Worm (Caenorhabditis elegans) whole organism, L4 larva: Measurements from ENCODE around the gene R08E3.1.

Source experiments
- T26A8.4 ChIP-seq: fragments of 200-800 bp; sonication (Bioruptor generic); IDR thresholded peaks from 2 replicates; pipeline ENCODE4 v1.3.6; 2022; ENCODE audit warnings: missing genetic modification characterization, missing compliant biosample characterization
- Y5F2A.4 ChIP-seq: fragments of 200-800 bp; sonication (Bioruptor generic); optimal IDR thresholded peaks from 2 replicates; lab custom pipeline; 2018; ENCODE audit warnings: mild to moderate bottlenecking, missing genetic modification characterization, missing compliant biosample characterization
- Y75B8A.6 ChIP-seq: fragments of 200-800 bp; sonication (Bioruptor generic); IDR thresholded peaks from 2 replicates; pipeline ENCODE4 v1.3.6; 2022; ENCODE audit warnings: missing genetic modification reagents, missing genetic modification characterization, missing compliant biosample characterization
- ZK337.2 ChIP-seq: fragments of 200-800 bp; sonication (Bioruptor generic); IDR thresholded peaks from 2 replicates; pipeline ENCODE4 v1.3.6; 2022; ENCODE audit warnings: missing genetic modification reagents, missing genetic modification characterization, missing compliant biosample characterization
- ZK546.5 ChIP-seq, 2 experiments: sonication (generic microtip); optimal IDR thresholded peaks; 2 replicates each; lab custom pipeline; 2017; ENCODE audit warnings: missing biosample characterization in 2 of 2, missing genetic modification characterization in 2 of 2
- aha-1 ChIP-seq: fragments of 150-350 bp; peaks from one replicate; lab custom pipeline; 2014; ENCODE audit warnings: missing biosample characterization, missing genetic modification characterization
- ceh-28 ChIP-seq: fragments of 150-350 bp; optimal IDR thresholded peaks from 2 replicates; lab custom pipeline; 2014; ENCODE audit warnings: missing biosample characterization, missing genetic modification reagents, missing genetic modification characterization
- ceh-32 ChIP-seq: sonication (generic microtip); optimal IDR thresholded peaks from 2 replicates; lab custom pipeline; 2016; ENCODE audit warnings: mild to moderate bottlenecking, missing genetic modification characterization, missing compliant biosample characterization; ENCODE audit not compliant: poor library complexity
- ceh-82 ChIP-seq: sonication (generic microtip); optimal IDR thresholded peaks from 2 replicates; lab custom pipeline; 2017; ENCODE audit warnings: missing biosample characterization, missing genetic modification characterization
- daf-16 ChIP-seq, 3 experiments: sonication (generic microtip); optimal IDR thresholded peaks; 2 replicates each; lab custom pipeline; 2016 to 2017; ENCODE audit warnings: missing genetic modification characterization in 3 of 3, missing genetic modification reagents in 3 of 3, mild to moderate bottlenecking in 2 of 3, missing compliant biosample characterization in 2 of 3, missing biosample characterization in 1 of 3, moderate library complexity in 1 of 3
- daf-19 ChIP-seq: fragments of 200-800 bp; sonication (Bioruptor generic); conservative IDR thresholded peaks from 2 replicates; pipeline ENCODE4 v1.3.6; 2022; ENCODE audit warnings: missing genetic modification characterization, missing compliant biosample characterization
- dmd-6 ChIP-seq: fragments of 200-800 bp; sonication (Bioruptor generic); IDR thresholded peaks from 2 replicates; pipeline ENCODE4 v1.3.6; 2022; ENCODE audit warnings: missing genetic modification reagents, missing genetic modification characterization, missing compliant biosample characterization
- dpl-1 ChIP-seq: fragments of 150-350 bp; optimal IDR thresholded peaks from 2 replicates; lab custom pipeline; 2014; ENCODE audit warnings: missing biosample characterization, missing genetic modification reagents, missing genetic modification characterization
- egl-27 ChIP-seq: sonication (generic microtip); optimal IDR thresholded peaks from 3 replicates; lab custom pipeline; 2017; ENCODE audit warnings: missing biosample characterization, missing genetic modification reagents, missing genetic modification characterization
- fkh-10 ChIP-seq: fragments of 150-350 bp; optimal IDR thresholded peaks from 2 replicates; lab custom pipeline; 2014; ENCODE audit warnings: missing biosample characterization, missing genetic modification reagents, missing genetic modification characterization
- hlh-11 ChIP-seq: fragments of 200-800 bp; sonication (Bioruptor generic); optimal IDR thresholded peaks from 2 replicates; lab custom pipeline; 2018; ENCODE audit warnings: mild to moderate bottlenecking, missing genetic modification characterization, missing compliant biosample characterization
- hlh-30 ChIP-seq: sonication (generic microtip); optimal IDR thresholded peaks from 2 replicates; lab custom pipeline; 2017; ENCODE audit warnings: antibody characterized with exemption, mild to moderate bottlenecking, missing genetic modification characterization, missing compliant biosample characterization; ENCODE audit not compliant: insufficient read depth
- jun-1 ChIP-seq: fragments of 150-350 bp; optimal IDR thresholded peaks from 2 replicates; lab custom pipeline; 2014; ENCODE audit warnings: missing biosample characterization, missing genetic modification reagents, missing genetic modification characterization
- lin-13 ChIP-seq: fragments of 150-350 bp; optimal IDR thresholded peaks from 2 replicates; lab custom pipeline; 2014; ENCODE audit warnings: missing biosample characterization, missing genetic modification reagents, missing genetic modification characterization
- nhr-102 ChIP-seq: sonication (generic microtip); optimal IDR thresholded peaks from 2 replicates; lab custom pipeline; 2016; ENCODE audit warnings: mild to moderate bottlenecking, missing genetic modification characterization, moderate library complexity, missing compliant biosample characterization
- nhr-11 ChIP-seq: fragments of 150-350 bp; optimal IDR thresholded peaks from 2 replicates; lab custom pipeline; 2014; ENCODE audit warnings: missing biosample characterization, missing genetic modification characterization
- nhr-25 ChIP-seq: sonication (generic microtip); optimal IDR thresholded peaks from 2 replicates; lab custom pipeline; 2017; ENCODE audit warnings: missing genetic modification characterization, mild to moderate bottlenecking, missing compliant biosample characterization, antibody characterized with exemption, moderate library complexity, borderline replicate concordance; ENCODE audit not compliant: insufficient read depth
- nhr-28 ChIP-seq: fragments of 150-350 bp; optimal IDR thresholded peaks from 2 replicates; lab custom pipeline; 2014; ENCODE audit warnings: missing biosample characterization, missing genetic modification characterization
- nhr-42 ChIP-seq: fragments of 200-800 bp; sonication (Bioruptor generic); IDR thresholded peaks from 2 replicates; pipeline ENCODE4 v1.3.6; 2022; ENCODE audit warnings: missing genetic modification characterization, missing compliant biosample characterization
- nhr-77 ChIP-seq: fragments of 150-350 bp; optimal IDR thresholded peaks from 2 replicates; lab custom pipeline; 2014; ENCODE audit warnings: missing biosample characterization, missing genetic modification characterization
- pha-4 ChIP-seq, 2 experiments: fragments of 150-350 bp in 1 of 2; fragments of 200-800 bp in 1 of 2; sonication (Bioruptor generic) in 1 of 2; IDR thresholded peaks in 1 of 2; optimal IDR thresholded peaks in 1 of 2; 2 replicates each; pipeline versions ENCODE4 v1.3.6 to Lab custom; 2014 to 2022; ENCODE audit warnings: missing genetic modification characterization in 2 of 2, missing genetic modification reagents in 2 of 2, missing biosample characterization in 1 of 2, missing compliant biosample characterization in 1 of 2
- php-3 ChIP-seq: fragments of 200-800 bp; sonication (Bioruptor generic); IDR thresholded peaks from 2 replicates; pipeline ENCODE4 v1.3.6; 2022; ENCODE audit warnings: missing genetic modification reagents, missing genetic modification characterization, missing compliant biosample characterization
- pqm-1 ChIP-seq: sonication (generic microtip); optimal IDR thresholded peaks from 2 replicates; lab custom pipeline; 2017; ENCODE audit warnings: missing biosample characterization, missing genetic modification characterization
- sdz-12 ChIP-seq: fragments of 200-800 bp; sonication (Bioruptor generic); optimal IDR thresholded peaks from 2 replicates; lab custom pipeline; 2018; ENCODE audit warnings: mild to moderate bottlenecking, missing genetic modification characterization, missing compliant biosample characterization
- set-16 ChIP-seq: fragments of 200-800 bp; sonication (Bioruptor generic); IDR thresholded peaks from 2 replicates; pipeline ENCODE4 v1.3.6; 2022; ENCODE audit warnings: missing genetic modification reagents, missing genetic modification characterization, missing compliant biosample characterization
- spr-1 ChIP-seq: sonication (generic microtip); optimal IDR thresholded peaks from 2 replicates; lab custom pipeline; 2016; ENCODE audit warnings: mild to moderate bottlenecking, missing genetic modification characterization, missing compliant biosample characterization
- spr-3 ChIP-seq: fragments of 200-800 bp; sonication (Bioruptor generic); optimal IDR thresholded peaks from 2 replicates; lab custom pipeline; 2018; ENCODE audit warnings: mild to moderate bottlenecking, missing genetic modification characterization, missing compliant biosample characterization
- tra-1 ChIP-seq: fragments of 200-800 bp; sonication (Bioruptor generic); IDR thresholded peaks from 2 replicates; pipeline ENCODE4 v1.3.6; 2022; ENCODE audit warnings: missing genetic modification reagents, missing genetic modification characterization, missing compliant biosample characterization
- unc-62 ChIP-seq, 3 experiments: fragments of 150-350 bp in 1 of 3; sonication (generic microtip); optimal IDR thresholded peaks in 2 of 3; peaks in 1 of 3; 1 replicate in 1 of 3; 2 replicates in 2 of 3; lab custom pipeline; 2014 to 2017; ENCODE audit warnings: missing biosample characterization in 3 of 3, missing genetic modification characterization in 3 of 3, missing genetic modification reagents in 3 of 3, missing genotype in 1 of 3
- zfp-2 ChIP-seq: sonication (generic microtip); optimal IDR thresholded peaks from 2 replicates; lab custom pipeline; 2016; ENCODE audit warnings: mild to moderate bottlenecking, missing genetic modification characterization, missing compliant biosample characterization
- zip-11 ChIP-seq: fragments of 200-800 bp; sonication (Bioruptor generic); IDR thresholded peaks from 2 replicates; pipeline ENCODE4 v1.3.6; 2022; ENCODE audit warnings: missing genetic modification characterization, missing compliant biosample characterization
- zip-2 ChIP-seq: fragments of 150-350 bp; optimal IDR thresholded peaks from 2 replicates; lab custom pipeline; 2014; ENCODE audit warnings: missing biosample characterization, missing genetic modification characterization

R08E3.1 gene

DNA sequence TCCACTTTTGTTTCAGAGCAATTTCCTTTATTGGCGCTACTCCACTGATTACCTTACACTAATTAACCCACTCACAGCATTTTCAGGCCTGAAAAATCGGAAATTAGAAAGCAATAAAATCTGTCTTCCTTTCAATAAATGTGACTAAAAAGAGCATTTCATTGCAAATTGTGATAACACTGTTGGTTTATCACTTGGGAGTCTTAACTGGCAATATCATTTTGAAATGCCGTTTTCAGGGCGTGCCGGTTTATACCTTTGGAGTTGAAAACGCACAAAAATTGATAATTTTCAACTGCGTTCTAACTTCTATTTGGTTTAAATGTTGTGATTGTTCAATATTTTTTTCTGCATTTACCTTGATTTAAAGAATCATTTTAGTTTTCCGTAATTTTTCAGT lies at the start of gene R08E3.1:
Gene R08E3.1, plus strand, starts transcription at position 386 of the 400 bp plus-strand sequence.
- TF ChIP-seq nhr-77 (tag; lab: Kevin White, UChicago), result peak; percentile 7
- TF ChIP-seq nhr-28 (tag; lab: Kevin White, UChicago), result peak; percentile 84
- TF ChIP-seq pqm-1, result peak; percentile 93
- TF ChIP-seq pha-4 (GFP tag; IDR thresholded peaks at IDR 0.05; lab: Robert Waterston, UW), result no peak
- no peak for TF ChIP-seq pha-4 (tag; optimal IDR thresholded peaks at IDR 0.05; lab: Kevin White, UChicago)
- TF ChIP-seq daf-16 (GFP tag; optimal IDR thresholded peaks at IDR 0.05; lab: Kevin White, UChicago), result no peak
- TF ChIP-seq daf-16 (tag; optimal IDR thresholded peaks at IDR 0.05; lab: Kevin White, UChicago), result peak; percentile 69
- no peak for TF ChIP-seq ceh-32 (tag; lab: Kevin White, UChicago)
- no peak for TF ChIP-seq unc-62 (GFP tag; optimal IDR thresholded peaks at IDR 0.05 in 1 of 2; lab: Kevin White, UChicago)
- no peak for TF ChIP-seq unc-62 (tag; optimal IDR thresholded peaks at IDR 0.05; lab: Kevin White, UChicago)
- TF ChIP-seq dmd-6 (GFP tag; lab: Robert Waterston, UW), result peak; percentile 48; the same call in 1 of the 2 replicates
- peak; percentile 58 for TF ChIP-seq hlh-11 (tag; lab: Kevin White, UChicago)
- peak; percentile 67 for TF ChIP-seq aha-1 (tag; lab: Kevin White, UChicago)
- TF ChIP-seq php-3 (GFP tag; lab: Robert Waterston, UW), result peak; percentile 81

DNA sequence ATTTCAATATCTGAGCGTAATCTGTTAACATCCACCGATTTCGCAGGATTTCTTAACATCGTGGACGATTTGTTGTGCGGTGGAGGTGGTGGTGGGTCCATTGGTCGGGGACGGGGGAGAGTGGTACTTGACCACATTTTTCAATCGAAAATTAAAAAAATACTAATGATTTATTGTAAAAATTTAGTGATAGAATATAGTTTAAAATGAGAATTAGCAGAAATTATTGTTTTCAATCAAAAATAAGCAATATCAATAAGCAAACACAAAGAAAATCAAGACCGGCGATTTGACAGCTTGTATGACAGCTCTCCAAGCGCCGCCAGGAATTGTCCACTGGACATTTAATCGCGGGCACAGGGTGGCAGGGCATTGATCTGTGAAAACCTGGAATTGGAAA lies 40.2 kb upstream of the R08E3.1 start, which contains the start of gene hum-10:
Gene hum-10, minus strand, starts transcription at position 101 of the 400 bp plus-strand sequence.
- no peak for TF ChIP-seq nhr-102 (tag; lab: Kevin White, UChicago)
- TF ChIP-seq set-16, result no peak
- no peak for TF ChIP-seq spr-3 (GFP tag; lab: Kevin White, UChicago)
- no peak for TF ChIP-seq sdz-12 (GFP tag; lab: Kevin White, UChicago)
- TF ChIP-seq Y5F2A.4 (GFP tag; lab: Kevin White, UChicago), result no peak
- no peak for TF ChIP-seq egl-27 (tag; lab: Kevin White, UChicago)
- no peak for TF ChIP-seq zfp-2 (tag; lab: Kevin White, UChicago)
- no peak for TF ChIP-seq ZK337.2
- TF ChIP-seq zip-2 (tag; lab: Kevin White, UChicago), result no peak
- TF ChIP-seq T26A8.4 (GFP tag; lab: Robert Waterston, UW), result no peak
- no peak for TF ChIP-seq nhr-42 (GFP tag; lab: Robert Waterston, UW)
- no peak for TF ChIP-seq ceh-28
- no peak for TF ChIP-seq jun-1 (tag; lab: Kevin White, UChicago)
- no peak for TF ChIP-seq ZK546.5 (tag; optimal IDR thresholded peaks at IDR 0.05; lab: Kevin White, UChicago)
- TF ChIP-seq ceh-82, result no peak
- no peak for TF ChIP-seq fkh-10 (GFP tag; lab: Kevin White, UChicago)
- no peak for TF ChIP-seq Y75B8A.6
- TF ChIP-seq daf-19, result no peak
- TF ChIP-seq dpl-1 (GFP tag; lab: Kevin White, UChicago), result no peak
- TF ChIP-seq spr-1, result no peak
- TF ChIP-seq, all 104 proteins: peak for 0

DNA sequence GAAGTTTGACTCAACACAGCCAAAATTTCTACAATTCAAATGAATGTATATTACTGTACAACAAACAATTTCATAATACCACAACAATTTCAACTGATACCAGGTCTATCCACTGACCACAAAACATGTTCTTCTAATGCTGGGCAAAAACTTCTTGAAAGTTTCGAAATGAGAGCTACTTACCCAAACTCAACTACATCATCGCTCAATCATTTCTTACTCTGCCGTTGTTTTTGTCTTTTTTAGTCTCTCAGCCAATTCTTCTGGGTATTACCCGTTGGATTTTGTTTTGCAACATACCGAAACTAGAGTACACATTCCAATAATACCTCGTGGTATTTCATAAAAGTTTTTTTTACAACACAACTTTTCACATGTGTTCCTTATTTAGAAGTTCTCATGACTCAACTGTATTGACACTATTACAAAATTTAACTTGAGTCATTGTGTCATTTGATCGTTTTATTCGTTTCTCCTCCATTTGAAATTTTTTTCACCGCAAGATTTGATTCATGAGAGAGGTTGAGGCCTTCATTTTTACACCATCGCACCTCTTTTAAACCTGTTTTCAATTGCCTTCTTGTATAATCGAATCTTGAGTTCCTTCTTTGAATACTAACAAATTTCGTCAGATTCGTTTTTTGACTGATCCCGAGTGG lies 39.2 kb upstream of the R08E3.1 start, which contains the start of gene F43C9.2:
Gene F43C9.2, plus strand, starts transcription at position 497 of the 659 bp plus-strand sequence.
- TF ChIP-seq unc-62 (GFP tag; optimal IDR thresholded peaks at IDR 0.05 in 1 of 2; lab: Kevin White, UChicago) (peak in 1 of 2 experiments; percentile 56), unc-62 (tag; optimal IDR thresholded peaks at IDR 0.05; lab: Kevin White, UChicago) (no peak), tra-1 (GFP tag; lab: Robert Waterston, UW) (no peak), hlh-30 (tag; lab: Kevin White, UChicago) (peak; percentile 17), aha-1 (tag; lab: Kevin White, UChicago) (peak; percentile 92)

DNA sequence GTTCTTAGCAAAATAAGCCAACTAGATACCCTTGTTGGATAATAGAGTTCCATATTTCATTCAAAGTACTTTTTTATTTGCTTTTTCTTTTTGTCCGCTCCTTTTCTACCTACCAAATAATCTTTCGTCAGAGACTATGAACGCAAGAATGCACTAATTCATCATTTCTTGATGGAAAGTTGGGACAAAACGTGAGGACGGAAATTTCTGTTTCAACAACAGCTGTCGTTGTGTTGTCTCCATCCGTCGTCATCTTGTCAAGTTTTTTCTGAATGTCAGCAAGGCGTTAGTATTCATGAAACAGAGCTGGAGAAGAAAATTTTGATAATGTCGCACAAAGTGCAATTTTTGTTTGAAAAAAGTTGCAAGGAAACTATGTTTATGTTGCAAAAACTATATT lies 37.7 kb upstream of the R08E3.1 start:
- no peak for TF ChIP-seq zip-11 (GFP tag; lab: Robert Waterston, UW)
- TF ChIP-seq lin-13 (GFP tag; lab: Kevin White, UChicago), result no peak
- no peak for TF ChIP-seq nhr-25 (tag; lab: Kevin White, UChicago)
- peak in 1 of 2 experiments; percentile 53 for TF ChIP-seq daf-16 (GFP tag; optimal IDR thresholded peaks at IDR 0.05; lab: Kevin White, UChicago)
- TF ChIP-seq daf-16 (tag; optimal IDR thresholded peaks at IDR 0.05; lab: Kevin White, UChicago), result no peak
- TF ChIP-seq nhr-11 (tag; lab: Kevin White, UChicago), result peak; percentile 18
- peak in 1 of 2 experiments; percentile 97 for TF ChIP-seq unc-62 (GFP tag; optimal IDR thresholded peaks at IDR 0.05 in 1 of 2; lab: Kevin White, UChicago)
- no peak for TF ChIP-seq unc-62 (tag; optimal IDR thresholded peaks at IDR 0.05; lab: Kevin White, UChicago)
